Fruit fly (Drosophila melanogaster) S2 (cell line): ENCODE results near the gene Rgl.

Experiments
- CG8478 ChIP-seq: fragments of >200 bp; optimal IDR thresholded peaks from 2 replicates; lab custom pipeline; 2018
- CTCF ChIP-seq, 2 experiments: fragments of >200 bp; optimal IDR thresholded peaks; 2 replicates each; lab custom pipeline; 2018

dm6 chr3L:13887092-13887491 is 38.0 kb downstream of the Rgl start:
- TF ChIP-seq CG8478 (lab: Kevin White, UChicago), result no peak
- no peak for TF ChIP-seq CTCF (optimal IDR thresholded peaks at IDR 0.05; lab: Kevin White, UChicago)
